Comparison of ENCODE assay signal across 4 fruit fly cellular contexts in genomic region chr3R:15974235-15974634, dm6.
TF ChIP-seq lines count a peak whose summit lies in the region.

No protein-coding gene starts in this region.

TF ChIP-seq in whole organism, adult, 20 proteins besides CTCF, POLR2A, EP300 and RAD21 (continued from another document):
- TF ChIP-seq pad (GFP tag; optimal IDR thresholded peaks at IDR 0.05; lab: Kevin White, UChicago): peak; percentile 4
- no peak for TF ChIP-seq kay (GFP tag; lab: Kevin White, UChicago; ENCODE audit: borderline replicate concordance)

TF ChIP-seq in whole organism, embryonic, 481 proteins besides CTCF, POLR2A, EP300 and RAD21 (continued from another document and continues in another):
- TF ChIP-seq z (GFP tag; IDR thresholded peaks at IDR 0.05; lab: Robert Waterston, UW): no peak
- TF ChIP-seq Hand (GFP tag; optimal IDR thresholded peaks at IDR 0.05; lab: Kevin White, UChicago): peak; percentile 51
- no peak for TF ChIP-seq CG10565 (GFP tag; optimal IDR thresholded peaks at IDR 0.05; lab: Kevin White, UChicago)
- peak; percentile 71 for TF ChIP-seq CG1792 (GFP tag; optimal IDR thresholded peaks at IDR 0.05; lab: Kevin White, UChicago)
- peak; percentile 88 for TF ChIP-seq Oli (tag; optimal IDR thresholded peaks at IDR 0.05; lab: Kevin White, UChicago)
- peak; percentile 86 for TF ChIP-seq CG3281 (GFP tag; optimal IDR thresholded peaks at IDR 0.05; lab: Kevin White, UChicago)
- peak; percentile 50 for TF ChIP-seq oc (tag; optimal IDR thresholded peaks at IDR 0.05; lab: Kevin White, UChicago)
- peak; percentile 50 for TF ChIP-seq CG6765 (GFP tag; optimal IDR thresholded peaks at IDR 0.05; lab: Kevin White, UChicago)
- TF ChIP-seq Abd-B (GFP tag; optimal IDR thresholded peaks at IDR 0.05; lab: Kevin White, UChicago): peak; percentile 76
- no peak for TF ChIP-seq insv (GFP tag; optimal IDR thresholded peaks at IDR 0.05; lab: Kevin White, UChicago)
- TF ChIP-seq CG14050 (GFP tag; IDR thresholded peaks at IDR 0.05; lab: Robert Waterston, UW): no peak
- peak; percentile 32 for TF ChIP-seq Fer2 (tag; optimal IDR thresholded peaks at IDR 0.05; lab: Kevin White, UChicago)
- TF ChIP-seq CG13894 (tag; optimal IDR thresholded peaks at IDR 0.05; lab: Kevin White, UChicago): peak; percentile 16
- TF ChIP-seq Taf1 (GFP tag; IDR thresholded peaks at IDR 0.05; lab: Robert Waterston, UW): no peak
- TF ChIP-seq CG8281 (tag; optimal IDR thresholded peaks at IDR 0.05; lab: Kevin White, UChicago): peak; percentile 60
- no peak for TF ChIP-seq rib (GFP tag; IDR thresholded peaks at IDR 0.05; lab: Robert Waterston, UW)
- TF ChIP-seq CHES-1-like (GFP tag; optimal IDR thresholded peaks at IDR 0.05; lab: Kevin White, UChicago): peak; percentile 70
- peak; percentile 91 for TF ChIP-seq gem (tag; optimal IDR thresholded peaks at IDR 0.05; lab: Kevin White, UChicago)
- no peak for TF ChIP-seq gt (GFP tag; IDR thresholded peaks at IDR 0.05; lab: Robert Waterston, UW)
- TF ChIP-seq CG10267 (tag; optimal IDR thresholded peaks at IDR 0.05; lab: Kevin White, UChicago): peak; percentile 70
- TF ChIP-seq pho (GFP tag; optimal IDR thresholded peaks at IDR 0.05; lab: Kevin White, UChicago): peak; percentile 70
- no peak for TF ChIP-seq gce (GFP tag; IDR thresholded peaks at IDR 0.05; lab: Robert Waterston, UW)
- peak; percentile 76 for TF ChIP-seq CG5245 (GFP tag; optimal IDR thresholded peaks at IDR 0.05; lab: Kevin White, UChicago)
- peak; percentile 64 for TF ChIP-seq Six4 (GFP tag; optimal IDR thresholded peaks at IDR 0.05; lab: Kevin White, UChicago)
- peak; percentile 68 for TF ChIP-seq luna (GFP tag; optimal IDR thresholded peaks at IDR 0.05; lab: Kevin White, UChicago)
- peak; percentile 28 for TF ChIP-seq sd (tag; optimal IDR thresholded peaks at IDR 0.05; lab: Kevin White, UChicago)
- peak; percentile 66 for TF ChIP-seq CG4707 (GFP tag; optimal IDR thresholded peaks at IDR 0.05; lab: Kevin White, UChicago)
- TF ChIP-seq CG12071 (GFP tag; optimal IDR thresholded peaks at IDR 0.05; lab: Kevin White, UChicago): peak; percentile 79
- TF ChIP-seq CG2120 (GFP tag; optimal IDR thresholded peaks at IDR 0.05; lab: Kevin White, UChicago): peak; percentile 83
- peak; percentile 96 for TF ChIP-seq sens (GFP tag; lab: Kevin White, UChicago)
- TF ChIP-seq CG17328 (GFP tag; IDR thresholded peaks at IDR 0.05; lab: Robert Waterston, UW): no peak
- TF ChIP-seq CG6689 (GFP tag; IDR thresholded peaks at IDR 0.05; lab: Robert Waterston, UW): no peak
- no peak for TF ChIP-seq tna (GFP tag; IDR thresholded peaks at IDR 0.05; lab: Robert Waterston, UW; ENCODE audit: partially characterized antibody)
- TF ChIP-seq Deaf1 (tag; optimal IDR thresholded peaks at IDR 0.05; lab: Kevin White, UChicago): peak; percentile 45
- TF ChIP-seq ash1 (GFP tag; optimal IDR thresholded peaks at IDR 0.05; lab: Kevin White, UChicago): no peak
- peak; percentile 78 for TF ChIP-seq HHEX (GFP tag; optimal IDR thresholded peaks at IDR 0.05; lab: Kevin White, UChicago)
- TF ChIP-seq Sry-β (GFP tag; optimal IDR thresholded peaks at IDR 0.05; lab: Kevin White, UChicago): no peak
- TF ChIP-seq tgo (GFP tag; IDR thresholded peaks at IDR 0.05; lab: Robert Waterston, UW): no peak
- TF ChIP-seq CG6813 (GFP tag; optimal IDR thresholded peaks at IDR 0.05; lab: Kevin White, UChicago): peak; percentile 71
- TF ChIP-seq CG31441 (GFP tag; IDR thresholded peaks at IDR 0.05; lab: Robert Waterston, UW): no peak
- peak; percentile 23 for TF ChIP-seq mirr (GFP tag; optimal IDR thresholded peaks at IDR 0.05; lab: Kevin White, UChicago)
- TF ChIP-seq CG17568 (GFP tag; optimal IDR thresholded peaks at IDR 0.05; lab: Kevin White, UChicago): peak; percentile 65
- TF ChIP-seq CG17385 (GFP tag; optimal IDR thresholded peaks at IDR 0.05; lab: Kevin White, UChicago): peak; percentile 70
- no peak for TF ChIP-seq CG15073 (GFP tag; optimal IDR thresholded peaks at IDR 0.05; lab: Kevin White, UChicago)
- no peak for TF ChIP-seq CG11560 (tag; IDR thresholded peaks at IDR 0.05; lab: Robert Waterston, UW)

TF ChIP-seq in whole organism, prepupa, 60 proteins besides CTCF, POLR2A, EP300 and RAD21 (continued from another document):
- peak; percentile 70 for TF ChIP-seq lz (GFP tag; optimal IDR thresholded peaks at IDR 0.05; lab: Kevin White, UChicago)
- TF ChIP-seq CG15336 (GFP tag; IDR thresholded peaks at IDR 0.05; lab: Robert Waterston, UW): no peak
- TF ChIP-seq OdsH (GFP tag; optimal IDR thresholded peaks at IDR 0.05; lab: Kevin White, UChicago): peak; percentile 89
- peak; percentile 77 for TF ChIP-seq fd59A (GFP tag; optimal IDR thresholded peaks at IDR 0.05; lab: Kevin White, UChicago)
- peak; percentile 55 for TF ChIP-seq svp (GFP tag; lab: Kevin White, UChicago)
- TF ChIP-seq CG6854 (GFP tag; optimal IDR thresholded peaks at IDR 0.05; lab: Kevin White, UChicago): no peak
- TF ChIP-seq CG8319 (GFP tag; optimal IDR thresholded peaks at IDR 0.05; lab: Kevin White, UChicago): peak; percentile 49
- peak; percentile 72 for TF ChIP-seq Ets21C (GFP tag; optimal IDR thresholded peaks at IDR 0.05; lab: Kevin White, UChicago)
- peak; percentile 57 to 87 for TF ChIP-seq salr (GFP tag; optimal IDR thresholded peaks at IDR 0.05; lab: Kevin White, UChicago)
- peak in 1 of 2 experiments; percentile 57 for TF ChIP-seq ss (GFP tag; optimal IDR thresholded peaks at IDR 0.05; lab: Kevin White, UChicago)
- TF ChIP-seq pdm3 (GFP tag; optimal IDR thresholded peaks at IDR 0.05; lab: Kevin White, UChicago): peak; percentile 87
- TF ChIP-seq esn (GFP tag; optimal IDR thresholded peaks at IDR 0.05; lab: Kevin White, UChicago): peak; percentile 78
- peak; percentile 66 for TF ChIP-seq CG3032 (tag; optimal IDR thresholded peaks at IDR 0.05; lab: Kevin White, UChicago)
- TF ChIP-seq Ets96B (tag; optimal IDR thresholded peaks at IDR 0.05; lab: Kevin White, UChicago): peak; percentile 77
- TF ChIP-seq Eip93F (GFP tag; optimal IDR thresholded peaks at IDR 0.05; lab: Kevin White, UChicago): no peak
- TF ChIP-seq vri (GFP tag; optimal IDR thresholded peaks at IDR 0.05; lab: Kevin White, UChicago): peak; percentile 84
- TF ChIP-seq CG4318 (GFP tag; optimal IDR thresholded peaks at IDR 0.05; lab: Kevin White, UChicago): peak; percentile 75
- peak; percentile 61 for TF ChIP-seq CG6808 (GFP tag; optimal IDR thresholded peaks at IDR 0.05; lab: Kevin White, UChicago)
- peak; percentile 88 for TF ChIP-seq acj6 (GFP tag; optimal IDR thresholded peaks at IDR 0.05; lab: Kevin White, UChicago)
- TF ChIP-seq Smox (GFP tag; optimal IDR thresholded peaks at IDR 0.05; lab: Kevin White, UChicago): peak; percentile 79
- TF ChIP-seq CG9139 (GFP tag; optimal IDR thresholded peaks at IDR 0.05; lab: Kevin White, UChicago): no peak
- TF ChIP-seq Gug (GFP tag; IDR thresholded peaks at IDR 0.05; lab: Robert Waterston, UW): no peak
- peak; percentile 78 for TF ChIP-seq CG34406 (GFP tag; optimal IDR thresholded peaks at IDR 0.05; lab: Kevin White, UChicago)
- peak; percentile 14 for TF ChIP-seq fd85E (GFP tag; optimal IDR thresholded peaks at IDR 0.05; lab: Kevin White, UChicago)
- peak; percentile 86 for TF ChIP-seq Lpt (GFP tag; optimal IDR thresholded peaks at IDR 0.05; lab: Kevin White, UChicago)
- peak; percentile 74 for TF ChIP-seq Sox15 (GFP tag; optimal IDR thresholded peaks at IDR 0.05; lab: Kevin White, UChicago)
- TF ChIP-seq CG10669 (GFP tag; optimal IDR thresholded peaks at IDR 0.05; lab: Kevin White, UChicago): no peak
- peak; percentile 86 for TF ChIP-seq achi (GFP tag; optimal IDR thresholded peaks at IDR 0.05; lab: Kevin White, UChicago)
- TF ChIP-seq Eip75B (GFP tag; optimal IDR thresholded peaks at IDR 0.05; lab: Kevin White, UChicago): peak; percentile 79
- TF ChIP-seq dac (GFP tag; optimal IDR thresholded peaks at IDR 0.05; lab: Kevin White, UChicago): peak; percentile 76
- TF ChIP-seq CG8632 (GFP tag; optimal IDR thresholded peaks at IDR 0.05; lab: Kevin White, UChicago): peak; percentile 74
- TF ChIP-seq net (GFP tag; optimal IDR thresholded peaks at IDR 0.05; lab: Kevin White, UChicago): peak; percentile 90
- TF ChIP-seq CG11762 (GFP tag; optimal IDR thresholded peaks at IDR 0.05; lab: Kevin White, UChicago; ENCODE audit: insufficient read depth): peak; percentile 78
- TF ChIP-seq Eip78C (GFP tag; lab: Kevin White, UChicago): peak; percentile 94
- peak; percentile 80 for TF ChIP-seq CG6792 (GFP tag; optimal IDR thresholded peaks at IDR 0.05; lab: Kevin White, UChicago)
- peak; percentile 88 for TF ChIP-seq CG32006 (GFP tag; optimal IDR thresholded peaks at IDR 0.05; lab: Kevin White, UChicago)
- TF ChIP-seq spab (GFP tag; optimal IDR thresholded peaks at IDR 0.05; lab: Kevin White, UChicago): peak; percentile 60
- TF ChIP-seq dsx (GFP tag; optimal IDR thresholded peaks at IDR 0.05; lab: Kevin White, UChicago; ENCODE audit: poor library complexity, severe bottlenecking): no peak
- TF ChIP-seq CG11902 (GFP tag; optimal IDR thresholded peaks at IDR 0.05; lab: Kevin White, UChicago): peak; percentile 51
- peak; percentile 73 for TF ChIP-seq cyc (GFP tag; optimal IDR thresholded peaks at IDR 0.05; lab: Kevin White, UChicago)
- peak; percentile 79 for TF ChIP-seq Met (GFP tag; optimal IDR thresholded peaks at IDR 0.05; lab: Kevin White, UChicago)

TF ChIP-seq in whole organism, wandering third instar larva, 38 proteins besides CTCF, POLR2A, EP300 and RAD21 (continued from another document):
- TF ChIP-seq Jra (GFP tag; optimal IDR thresholded peaks at IDR 0.05; lab: Kevin White, UChicago) (peak; percentile 37), Vsx2 (GFP tag; optimal IDR thresholded peaks at IDR 0.05; lab: Kevin White, UChicago; ENCODE audit: partially characterized antibody) (no peak), Hnf4 (GFP tag; optimal IDR thresholded peaks at IDR 0.05; lab: Kevin White, UChicago) (peak; percentile 63), GATAd (GFP tag; optimal IDR thresholded peaks at IDR 0.05; lab: Kevin White, UChicago) (no peak), brk (GFP tag; optimal IDR thresholded peaks at IDR 0.05; lab: Kevin White, UChicago) (no peak), rgr (GFP tag; optimal IDR thresholded peaks at IDR 0.05; lab: Kevin White, UChicago) (peak; percentile 80), Dfd (GFP tag; optimal IDR thresholded peaks at IDR 0.05; lab: Kevin White, UChicago) (no peak), lola (GFP tag; optimal IDR thresholded peaks at IDR 0.05; lab: Kevin White, UChicago) (no peak), sv (GFP tag; optimal IDR thresholded peaks at IDR 0.05; lab: Kevin White, UChicago) (peak; percentile 66), fru (GFP tag; optimal IDR thresholded peaks at IDR 0.05; lab: Kevin White, UChicago) (peak; percentile 84), Mio (GFP tag; optimal IDR thresholded peaks at IDR 0.05; lab: Kevin White, UChicago) (peak; percentile 16), Dif (GFP tag; optimal IDR thresholded peaks at IDR 0.05; lab: Kevin White, UChicago; ENCODE audit: partially characterized antibody) (no peak), CG32264 (GFP tag; optimal IDR thresholded peaks at IDR 0.05; lab: Kevin White, UChicago) (peak; percentile 29), CrebA (GFP tag; optimal IDR thresholded peaks at IDR 0.05; lab: Kevin White, UChicago; ENCODE audit: borderline replicate concordance) (no peak), Myc (optimal IDR thresholded peaks at IDR 0.05; lab: Kevin White, UChicago) (no peak), dmrt93B (GFP tag; optimal IDR thresholded peaks at IDR 0.05; lab: Kevin White, UChicago) (peak; percentile 37)
